Worm (Caenorhabditis elegans): ENCODE results near the gene Y38E10A.34.
A peak's percentile ranks its signal among the peaks of the same experiment; 100 is the strongest.

The Y38E10A.34 gene

DNA sequence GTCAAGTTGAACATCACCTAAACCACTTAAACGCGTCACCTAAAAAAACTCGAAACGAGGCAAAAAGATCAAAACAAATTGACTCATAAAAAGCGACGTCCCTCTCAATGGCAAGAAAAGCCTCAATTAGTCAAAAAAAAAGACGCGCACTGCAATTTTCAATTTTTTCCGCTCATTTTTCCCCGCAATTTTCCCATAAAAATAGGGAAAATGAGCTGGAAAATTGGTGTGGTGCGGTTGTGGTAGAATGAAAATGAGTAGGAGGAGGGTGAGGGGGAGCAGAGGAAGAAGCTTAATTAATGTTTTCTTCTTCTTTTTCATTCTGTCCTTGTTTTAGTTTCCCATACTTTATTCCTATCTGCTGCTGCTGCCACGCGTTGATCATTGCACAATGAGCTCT lies 26.6 kb downstream of the Y38E10A.34 start:
- no peak for TF ChIP-seq drap-1 (GFP tag; optimal IDR thresholded peaks at IDR 0.05)
- TF ChIP-seq sem-2 (GFP tag; optimal IDR thresholded peaks at IDR 0.05), result no peak
- TF ChIP-seq ces-1 (GFP tag; optimal IDR thresholded peaks at IDR 0.05), result no peak
- TF ChIP-seq mab-5 (tag; optimal IDR thresholded peaks at IDR 0.05), result no peak
- TF ChIP-seq M03D4.4 (tag; optimal IDR thresholded peaks at IDR 0.05), result no peak
- TF ChIP-seq hlh-1 (tag; optimal IDR thresholded peaks at IDR 0.05), result no peak
- no peak for TF ChIP-seq unc-62 (GFP tag; optimal IDR thresholded peaks at IDR 0.05)
- TF ChIP-seq blmp-1 (tag; optimal IDR thresholded peaks at IDR 0.05), result no peak
- no peak for TF ChIP-seq zip-8 (tag; optimal IDR thresholded peaks at IDR 0.05)
- TF ChIP-seq ceh-39 (tag; optimal IDR thresholded peaks at IDR 0.05), result no peak
- no peak for TF ChIP-seq nhr-237 (tag; optimal IDR thresholded peaks at IDR 0.05)
- TF ChIP-seq elt-3 (tag; optimal IDR thresholded peaks at IDR 0.05), result no peak
- no peak for TF ChIP-seq unc-120 (tag; optimal IDR thresholded peaks at IDR 0.05; ENCODE audit: poor library complexity, severe bottlenecking)
- TF ChIP-seq snpc-4 (tag; optimal IDR thresholded peaks at IDR 0.05), result no peak
- TF ChIP-seq ceh-83 (GFP tag; optimal IDR thresholded peaks at IDR 0.05), result no peak

DNA sequence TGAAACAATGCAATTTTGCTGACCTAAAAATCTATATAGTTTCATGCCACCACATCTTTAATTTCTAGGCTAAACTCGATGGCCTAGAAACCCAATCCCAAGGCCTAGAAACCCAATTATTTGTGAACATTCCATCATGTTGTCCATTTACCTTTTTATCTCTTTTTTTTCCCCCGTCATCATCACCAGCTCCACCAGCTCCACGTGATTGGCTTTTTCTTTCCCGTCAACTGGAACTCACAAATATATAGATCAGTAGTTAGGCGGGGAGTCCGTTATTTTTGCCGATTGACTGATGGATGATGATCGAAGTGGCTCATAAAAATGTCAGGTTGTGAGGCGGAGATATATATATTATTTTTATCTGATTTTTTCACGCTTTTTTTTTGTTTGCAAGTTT lies 27.4 kb downstream of the Y38E10A.34 start:
- TF ChIP-seq M03D4.4 (tag; optimal IDR thresholded peaks at IDR 0.05), result no peak
- TF ChIP-seq unc-39 (tag; optimal IDR thresholded peaks at IDR 0.05), result no peak
- no peak for TF ChIP-seq ztf-11 (tag; optimal IDR thresholded peaks at IDR 0.05)
- no peak for TF ChIP-seq nhr-2 (tag; optimal IDR thresholded peaks at IDR 0.05)
- no peak for TF ChIP-seq pha-4 (tag; optimal IDR thresholded peaks at IDR 0.05)
- TF ChIP-seq blmp-1 (tag; optimal IDR thresholded peaks at IDR 0.05), result no peak
- no peak for TF ChIP-seq cnd-1 (tag; optimal IDR thresholded peaks at IDR 0.05)
- no peak for TF ChIP-seq hlh-1 (tag; optimal IDR thresholded peaks at IDR 0.05)
- TF ChIP-seq elt-3 (tag; optimal IDR thresholded peaks at IDR 0.05), result no peak
- TF ChIP-seq drap-1 (GFP tag; optimal IDR thresholded peaks at IDR 0.05), result no peak
- no peak for TF ChIP-seq lin-13 (tag; optimal IDR thresholded peaks at IDR 0.05)
- TF ChIP-seq nhr-12 (tag; optimal IDR thresholded peaks at IDR 0.05), result no peak
- no peak for TF ChIP-seq ceh-39 (tag; optimal IDR thresholded peaks at IDR 0.05)
- no peak for TF ChIP-seq nhr-28 (tag; optimal IDR thresholded peaks at IDR 0.05)
- no peak for TF ChIP-seq lin-32 (GFP tag; optimal IDR thresholded peaks at IDR 0.05)

DNA sequence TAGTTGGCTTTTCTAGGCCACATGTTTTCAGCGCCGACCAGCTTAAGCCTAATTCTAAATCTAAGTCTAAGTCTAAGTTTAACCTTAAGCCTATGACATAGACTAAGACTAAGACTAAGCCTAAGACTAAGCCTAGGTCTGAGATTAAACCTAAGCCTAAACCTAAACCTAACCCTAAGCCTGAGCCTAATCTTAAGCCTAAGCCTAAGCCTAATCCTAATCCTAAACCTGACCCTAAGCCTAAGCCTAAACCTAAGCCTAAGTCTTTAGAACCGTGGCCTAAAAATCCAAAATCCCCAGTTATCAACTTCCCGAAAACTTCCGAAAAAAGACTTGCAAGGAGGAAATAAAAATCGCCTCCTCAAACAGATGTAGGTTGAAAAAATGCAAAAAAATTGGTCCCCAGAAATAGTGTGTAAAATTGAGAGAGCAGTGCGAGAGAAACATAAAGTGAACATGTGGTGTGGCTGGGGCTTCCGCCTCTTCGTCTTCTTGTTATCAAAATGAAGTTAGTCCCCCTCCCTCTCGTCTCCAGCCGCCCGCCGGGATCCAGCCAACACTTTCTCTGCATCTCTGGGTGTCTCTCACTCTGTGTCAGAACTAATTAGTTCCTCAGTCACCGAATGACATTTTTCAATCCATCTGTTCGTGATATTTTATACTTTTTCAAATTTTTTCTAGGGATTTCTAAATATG lies 28.8 kb downstream of the Y38E10A.34 start:
- TF ChIP-seq mep-1 (tag; optimal IDR thresholded peaks at IDR 0.05) (no peak), nhr-2 (tag; optimal IDR thresholded peaks at IDR 0.05) (no peak), ces-1 (GFP tag; optimal IDR thresholded peaks at IDR 0.05) (peak; percentile 36), hlh-1 (tag; optimal IDR thresholded peaks at IDR 0.05) (peak; percentile 66), pha-4 (tag; optimal IDR thresholded peaks at IDR 0.05) (no peak), ceh-39 (tag; optimal IDR thresholded peaks at IDR 0.05) (no peak), mls-2 (tag; optimal IDR thresholded peaks at IDR 0.05) (no peak), sem-2 (GFP tag; optimal IDR thresholded peaks at IDR 0.05) (no peak)

DNA sequence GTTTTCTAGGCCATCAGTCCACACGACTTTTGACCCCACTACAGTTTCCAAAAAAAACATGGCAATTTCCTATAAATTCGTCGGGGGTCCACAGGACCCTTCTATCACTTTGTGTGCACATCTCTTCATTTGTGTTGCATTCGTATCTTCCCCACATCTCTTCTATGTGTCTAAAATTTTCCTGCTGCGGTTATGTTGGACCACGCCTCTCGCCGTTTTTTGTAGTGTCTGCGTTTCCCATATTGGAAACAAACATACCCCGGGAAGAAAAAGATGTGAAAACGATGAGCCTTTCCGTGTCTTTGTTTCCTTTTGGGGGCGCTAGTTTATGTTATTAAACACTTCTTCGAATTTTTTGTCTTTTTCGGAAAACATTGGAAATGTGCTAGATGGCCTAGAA lies 30.9 kb downstream of the Y38E10A.34 start:
- TF ChIP-seq zip-8 (tag; optimal IDR thresholded peaks at IDR 0.05) (no peak), cnd-1 (tag; optimal IDR thresholded peaks at IDR 0.05) (no peak), bed-3 (GFP tag; optimal IDR thresholded peaks at IDR 0.05) (no peak), sptf-1 (tag; optimal IDR thresholded peaks at IDR 0.05) (no peak), flh-1 (GFP tag; optimal IDR thresholded peaks at IDR 0.05) (no peak), mls-2 (tag; optimal IDR thresholded peaks at IDR 0.05) (no peak), pha-4 (tag; optimal IDR thresholded peaks at IDR 0.05) (no peak), M03D4.4 (tag; optimal IDR thresholded peaks at IDR 0.05) (no peak), drap-1 (GFP tag; optimal IDR thresholded peaks at IDR 0.05) (no peak), nhr-12 (tag; optimal IDR thresholded peaks at IDR 0.05) (no peak), ztf-11 (tag; optimal IDR thresholded peaks at IDR 0.05) (no peak)

DNA sequence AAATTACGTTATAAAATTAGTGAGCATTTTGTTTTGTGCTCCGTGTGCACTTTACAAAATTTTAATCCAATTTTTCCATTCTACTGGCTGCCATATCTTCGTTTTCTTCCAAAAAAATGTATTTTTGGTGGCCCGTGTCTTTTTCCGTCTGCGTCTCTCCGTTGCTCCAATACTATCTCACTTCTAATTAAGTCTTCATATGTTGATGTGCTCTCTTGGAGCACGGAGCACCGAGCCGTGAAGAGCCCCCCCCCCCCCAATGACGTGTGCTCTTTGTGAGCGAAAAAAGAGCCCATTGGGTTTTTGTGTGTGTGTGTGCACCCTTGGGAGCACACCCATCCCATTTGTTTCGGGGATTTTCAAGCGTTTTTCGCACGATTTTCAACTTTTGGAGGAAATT lies 34.0 kb downstream of the Y38E10A.34 start:
- TF ChIP-seq ces-1 (GFP tag; optimal IDR thresholded peaks at IDR 0.05) (peak; percentile 69), ceh-83 (GFP tag; optimal IDR thresholded peaks at IDR 0.05) (no peak), sptf-1 (tag; optimal IDR thresholded peaks at IDR 0.05) (peak; percentile 16), pha-4 (tag; optimal IDR thresholded peaks at IDR 0.05) (no peak)

DNA sequence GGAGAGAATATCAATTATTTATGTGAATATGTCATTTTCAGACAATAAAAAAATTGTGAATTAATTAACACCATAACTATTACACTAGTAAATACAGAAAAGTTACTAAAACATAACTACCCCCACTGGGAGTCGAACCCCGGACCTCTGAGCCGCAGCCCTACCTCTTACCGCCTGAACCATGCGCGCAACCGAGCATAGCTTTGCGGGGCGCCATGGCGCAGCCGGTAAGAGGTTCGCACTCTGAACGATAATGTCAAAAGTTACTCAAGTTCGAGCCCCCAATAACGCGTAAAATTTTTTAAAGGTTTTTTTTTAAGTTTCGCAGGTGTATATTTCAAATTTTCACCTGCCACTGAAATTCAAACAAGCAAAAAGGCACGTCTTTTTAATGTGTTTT lies 35.1 kb downstream of the Y38E10A.34 start:
- TF ChIP-seq pha-4 (tag; optimal IDR thresholded peaks at IDR 0.05) (no peak), ham-2 (GFP tag; optimal IDR thresholded peaks at IDR 0.05) (no peak), zip-8 (tag; optimal IDR thresholded peaks at IDR 0.05) (no peak), snpc-4 (tag; optimal IDR thresholded peaks at IDR 0.05) (no peak), blmp-1 (tag; optimal IDR thresholded peaks at IDR 0.05) (no peak), hlh-1 (tag; optimal IDR thresholded peaks at IDR 0.05) (no peak), cnd-1 (tag; optimal IDR thresholded peaks at IDR 0.05) (no peak), unc-62 (GFP tag; optimal IDR thresholded peaks at IDR 0.05) (no peak), sem-2 (GFP tag; optimal IDR thresholded peaks at IDR 0.05) (no peak), M03D4.4 (tag; optimal IDR thresholded peaks at IDR 0.05) (no peak), unc-120 (tag; optimal IDR thresholded peaks at IDR 0.05; ENCODE audit: poor library complexity, severe bottlenecking) (no peak), mab-5 (tag; optimal IDR thresholded peaks at IDR 0.05) (no peak), lsy-2 (tag; optimal IDR thresholded peaks at IDR 0.05) (no peak), bed-3 (GFP tag; optimal IDR thresholded peaks at IDR 0.05) (no peak), flh-1 (GFP tag; optimal IDR thresholded peaks at IDR 0.05) (no peak), elt-1 (tag; optimal IDR thresholded peaks at IDR 0.05; ENCODE audit: borderline replicate concordance, insufficient read depth) (no peak), tbx-8 (GFP tag; optimal IDR thresholded peaks at IDR 0.05) (no peak), nhr-12 (tag; optimal IDR thresholded peaks at IDR 0.05) (no peak), nhr-237 (tag; optimal IDR thresholded peaks at IDR 0.05) (no peak)
